Worm (Caenorhabditis elegans): ENCODE results near the gene C35D10.17.

C35D10.17 gene

DNA sequence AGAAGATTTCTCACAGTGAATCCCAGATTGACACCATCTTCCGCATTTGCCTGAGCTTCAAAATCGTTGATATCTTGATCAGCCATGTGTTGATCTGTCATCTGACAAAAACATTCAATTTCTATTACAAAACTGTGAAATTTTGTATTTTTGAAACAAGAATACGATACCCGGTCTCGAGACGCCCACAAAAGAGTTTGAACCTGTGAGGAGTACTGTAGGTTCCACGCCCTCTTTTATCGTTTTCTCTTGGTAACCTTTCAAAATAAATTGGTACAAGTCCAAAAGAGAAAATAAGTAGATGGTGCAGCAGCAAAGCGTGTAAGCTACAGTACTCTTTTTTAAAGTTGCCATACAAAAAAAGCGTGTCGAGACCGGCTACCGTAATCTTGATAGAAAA lies 43.1 kb downstream of the C35D10.17 start, which contains the start of gene F26F4.12:
Gene F26F4.12 (minus strand): TSS at position 101 of the 400 bp plus-strand sequence.
- TF ChIP-seq nhr-6 (tag; optimal IDR thresholded peaks at IDR 0.05) (no peak), lin-29 (GFP tag; IDR thresholded peaks at IDR 0.05) (no peak), lir-3 (tag; optimal IDR thresholded peaks at IDR 0.05) (no peak), ZK546.5 (tag; optimal IDR thresholded peaks at IDR 0.05) (no peak), ztf-7 (tag; optimal IDR thresholded peaks at IDR 0.05) (no peak), ceh-20 (GFP tag; IDR thresholded peaks at IDR 0.05) (no peak), nhr-237 (tag; optimal IDR thresholded peaks at IDR 0.05) (no peak), nhr-102 (tag; optimal IDR thresholded peaks at IDR 0.05) (no peak), nhr-11 (tag; optimal IDR thresholded peaks at IDR 0.05) (no peak)

DNA sequence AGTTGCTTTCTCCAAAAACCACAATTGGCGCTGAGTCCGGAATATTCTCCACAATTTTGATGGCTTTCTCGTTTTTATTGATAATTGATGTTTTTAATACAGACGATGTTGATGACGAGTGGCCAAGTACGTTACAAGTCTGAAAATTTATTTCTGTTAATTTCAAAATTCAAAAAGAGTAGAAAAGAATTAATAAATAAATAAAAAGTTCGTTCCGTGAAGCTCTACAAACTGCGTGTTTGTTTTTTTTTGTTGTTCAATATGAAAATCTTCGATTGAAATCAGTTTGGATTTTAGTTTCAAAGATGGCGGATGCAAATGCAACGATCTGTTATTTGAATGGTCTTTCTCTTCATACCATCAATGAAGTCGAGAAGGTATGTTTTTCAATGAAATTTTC lies 44.1 kb downstream of the C35D10.17 start, which contains the start of gene F26F4.2:
Gene F26F4.2 (plus strand): TSS at position 301 of the 400 bp plus-strand sequence.
- no peak for TF ChIP-seq skn-1 (tag; optimal IDR thresholded peaks at IDR 0.05)
- TF ChIP-seq zip-11 (GFP tag; IDR thresholded peaks at IDR 0.05) = no peak
- TF ChIP-seq F37D6.2 (tag; optimal IDR thresholded peaks at IDR 0.05) = no peak
- no peak for TF ChIP-seq Y5F2A.4 (GFP tag; optimal IDR thresholded peaks at IDR 0.05)
- no peak for TF ChIP-seq hif-1 (tag; optimal IDR thresholded peaks at IDR 0.05)

DNA sequence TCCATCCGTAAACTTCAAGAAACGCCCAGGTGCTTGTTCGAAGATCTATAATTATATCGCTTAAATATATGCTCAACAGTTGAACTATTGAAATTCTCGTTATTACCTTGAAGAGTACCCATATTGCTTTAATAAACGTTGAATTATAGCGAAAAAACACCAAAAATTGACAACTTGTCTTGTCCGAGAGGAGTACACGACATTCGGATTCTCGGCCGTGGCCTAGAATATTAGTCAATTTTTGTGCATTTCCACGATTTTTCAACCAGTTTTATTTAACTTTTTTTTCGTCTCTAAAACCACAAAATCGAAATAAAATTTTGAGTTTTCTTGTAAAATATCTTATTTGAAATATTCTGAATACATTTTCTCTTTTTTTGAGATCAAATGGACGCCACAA lies 45.5 kb downstream of the C35D10.17 start, which contains the start of the genes F26F4.9 and cee-1:
Gene F26F4.9 (minus strand): TSS at position 205 of the 400 bp plus-strand sequence.
Gene cee-1 (plus strand): TSS at position 383 of the 400 bp plus-strand sequence.
- no peak for TF ChIP-seq saeg-2 (GFP tag; IDR thresholded peaks at IDR 0.05)
- peak; percentile 73 for TF ChIP-seq ZK337.2 (GFP tag; IDR thresholded peaks at IDR 0.05)
- TF ChIP-seq hlh-11 (tag; optimal IDR thresholded peaks at IDR 0.05) = peak; percentile 3
- peak; percentile 19; the same call in 1 of the 2 replicates for TF ChIP-seq dmd-6 (GFP tag; IDR thresholded peaks at IDR 0.05)
- TF ChIP-seq dmd-9 (GFP tag; IDR thresholded peaks at IDR 0.05) = 0 out of 2 replicates have a peak, but pooled peaks have one; percentile 37
- TF ChIP-seq F10B5.3 (tag; optimal IDR thresholded peaks at IDR 0.05) = no peak
- TF ChIP-seq rbr-2 (tag; optimal IDR thresholded peaks at IDR 0.05) = peak; percentile 32
- TF ChIP-seq dpl-1 (GFP tag; optimal IDR thresholded peaks at IDR 0.05) = peak; percentile 78
- TF ChIP-seq mes-2 (tag; optimal IDR thresholded peaks at IDR 0.05; ENCODE audit: poor library complexity, severe bottlenecking) = peak; percentile 97
- peak; percentile 86 for TF ChIP-seq unc-130 (GFP tag; optimal IDR thresholded peaks at IDR 0.05)
- no peak for TF ChIP-seq duxl-1 (tag; optimal IDR thresholded peaks at IDR 0.05; ENCODE audit: poor library complexity)
- TF ChIP-seq daf-16 (GFP tag; optimal IDR thresholded peaks at IDR 0.05) = no peak
- TF ChIP-seq daf-16 (tag; optimal IDR thresholded peaks at IDR 0.05) = peak; percentile 33
- TF ChIP-seq lin-15B (tag; optimal IDR thresholded peaks at IDR 0.05) = no peak
- TF ChIP-seq lsy-2 (tag; optimal IDR thresholded peaks at IDR 0.05) = peak in 1 of 2 experiments; percentile 74
- peak; percentile 86 for TF ChIP-seq aha-1 (tag)
- peak; percentile 8 for TF ChIP-seq nhr-28 (tag; optimal IDR thresholded peaks at IDR 0.05)
- peak; percentile 44 for TF ChIP-seq dve-1 (tag; optimal IDR thresholded peaks at IDR 0.05; ENCODE audit: insufficient read depth)
- 0 out of 2 replicates have a peak, but pooled peaks have one; percentile 15 for TF ChIP-seq Y48G9A.11 (GFP tag; IDR thresholded peaks at IDR 0.05)
- TF ChIP-seq sdz-12 (GFP tag; optimal IDR thresholded peaks at IDR 0.05) = no peak
- peak; percentile 38 for TF ChIP-seq mep-1 (tag; optimal IDR thresholded peaks at IDR 0.05)
- TF ChIP-seq F49E8.2 (tag; optimal IDR thresholded peaks at IDR 0.05; ENCODE audit: borderline replicate concordance) = peak; percentile 4
- peak in 1 of 2 experiments; percentile 70 for TF ChIP-seq hif-1 (tag; optimal IDR thresholded peaks at IDR 0.05)

DNA sequence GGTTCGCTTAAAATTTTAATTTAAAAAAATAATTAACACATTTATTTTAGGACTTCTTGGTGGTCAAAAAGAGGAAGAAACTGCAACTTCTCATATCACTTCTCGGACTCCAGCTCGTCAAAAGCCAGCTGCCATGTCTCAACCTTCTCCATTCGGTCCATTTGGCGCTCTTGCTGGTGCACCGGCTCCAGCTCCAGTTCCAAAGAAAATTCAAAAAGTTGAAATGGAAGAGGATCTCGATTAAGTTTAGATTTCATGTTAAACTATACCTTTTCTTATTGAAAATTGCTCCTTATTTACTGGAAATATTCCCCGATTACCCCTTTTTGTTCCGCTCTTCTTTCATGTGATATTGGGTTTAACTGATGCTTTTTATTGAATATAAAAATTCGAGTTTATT lies 46.9 kb downstream of the C35D10.17 start:
- TF ChIP-seq vab-7 (GFP tag; IDR thresholded peaks at IDR 0.05) (no peak), aha-1 (tag) (peak; percentile 93), F37D6.2 (tag; optimal IDR thresholded peaks at IDR 0.05) (no peak), gei-8 (GFP tag; optimal IDR thresholded peaks at IDR 0.05) (no peak), nhr-28 (tag; optimal IDR thresholded peaks at IDR 0.05) (no peak), dmd-6 (GFP tag; IDR thresholded peaks at IDR 0.05) (no peak), madf-9 (GFP tag; conservative IDR thresholded peaks at IDR 0.05) (no peak), T26A8.4 (GFP tag; IDR thresholded peaks at IDR 0.05) (no peak), Y5F2A.4 (GFP tag; optimal IDR thresholded peaks at IDR 0.05) (no peak)

All from whole organism, L4 larva.